Worm (Caenorhabditis elegans) whole organism, L3 larva: ENCODE measurements around the gene C52B9.10.

Experiments
- egl-27 ChIP-seq: sonication (generic microtip); optimal IDR thresholded peaks from 4 replicates; lab custom pipeline; 2017; ENCODE audit warnings: missing biosample characterization, missing genetic modification reagents, missing genetic modification characterization
- elt-3 ChIP-seq, 3 experiments: fragments of 150-350 bp in 1 of 3; sonication (generic microtip) in 2 of 3; optimal IDR thresholded peaks; 2 replicates in 2 of 3; 4 replicates in 1 of 3; lab custom pipeline; 2014 to 2017; ENCODE audit warnings: missing biosample characterization in 3 of 3, missing genetic modification characterization in 3 of 3
- nhr-12 ChIP-seq: fragments of 150-350 bp; optimal IDR thresholded peaks from 2 replicates; lab custom pipeline; 2014; ENCODE audit warnings: missing biosample characterization, missing genetic modification characterization
- nhr-25 ChIP-seq: sonication (generic microtip); optimal IDR thresholded peaks from 2 replicates; lab custom pipeline; 2017; ENCODE audit warnings: missing biosample characterization, missing genetic modification characterization
- nhr-67 ChIP-seq: fragments of 150-350 bp; optimal IDR thresholded peaks from 2 replicates; lab custom pipeline; 2014; ENCODE audit warnings: missing biosample characterization, missing genetic modification characterization
- skn-1 ChIP-seq: fragments of 150-350 bp; optimal IDR thresholded peaks from 2 replicates; lab custom pipeline; 2014; ENCODE audit warnings: missing biosample characterization, missing genetic modification characterization
- snpc-4 ChIP-seq: fragments of 150-350 bp; optimal IDR thresholded peaks from 2 replicates; lab custom pipeline; 2014; ENCODE audit warnings: missing biosample characterization, missing genetic modification characterization

- TF ChIP-seq snpc-4: no peak
- no peak for TF ChIP-seq nhr-25 (tag; lab: Kevin White, UChicago)
- no peak for TF ChIP-seq nhr-67 (tag; lab: Kevin White, UChicago)
- TF ChIP-seq egl-27 (tag; lab: Kevin White, UChicago): no peak
- TF ChIP-seq skn-1: no peak
- TF ChIP-seq elt-3 (tag; optimal IDR thresholded peaks at IDR 0.05; lab: Kevin White, UChicago): no peak
- TF ChIP-seq nhr-12 (tag; lab: Kevin White, UChicago): no peak
Measured at ce11 chrX:4282380-4282779, 8.7 kb downstream of the C52B9.10 start, which contains the start of gene C52B9.19.
